Worm (Caenorhabditis elegans) whole organism, mixed stage, embryonic: ENCODE measurements around the gene Y50D4C.6.

Experiments used
- ceh-39 ChIP-seq: fragments of 150-350 bp; optimal IDR thresholded peaks from 2 replicates; lab custom pipeline; 2014; ENCODE audit warnings: missing biosample characterization, missing genetic modification characterization
- ceh-83 ChIP-seq: fragments of 200-800 bp; sonication (Bioruptor generic); optimal IDR thresholded peaks from 2 replicates; lab custom pipeline; 2018; ENCODE audit warnings: mild to moderate bottlenecking, missing genetic modification characterization, missing compliant biosample characterization
- ces-1 ChIP-seq: fragments of 150-350 bp; optimal IDR thresholded peaks from 2 replicates; lab custom pipeline; 2014; ENCODE audit warnings: missing biosample characterization, missing genetic modification reagents, missing genetic modification characterization
- elt-3 ChIP-seq: fragments of 150-350 bp; optimal IDR thresholded peaks from 2 replicates; lab custom pipeline; 2014; ENCODE audit warnings: missing biosample characterization, missing genetic modification characterization
- lin-13 ChIP-seq: fragments of 150-350 bp; optimal IDR thresholded peaks from 2 replicates; lab custom pipeline; 2014; ENCODE audit warnings: missing biosample characterization, missing genetic modification characterization
- mep-1 ChIP-seq: fragments of 150-350 bp; optimal IDR thresholded peaks from 2 replicates; lab custom pipeline; 2017; ENCODE audit warnings: missing biosample characterization, missing genetic modification reagents, missing genetic modification characterization, inconsistent platforms
- nhr-237 ChIP-seq: fragments of 150-350 bp; optimal IDR thresholded peaks from 2 replicates; lab custom pipeline; 2014; ENCODE audit warnings: missing biosample characterization, missing genetic modification characterization
- unc-62 ChIP-seq: fragments of 150-350 bp; optimal IDR thresholded peaks from 2 replicates; lab custom pipeline; 2014; ENCODE audit warnings: missing biosample characterization, missing genetic modification reagents, missing genetic modification characterization
- zip-8 ChIP-seq: fragments of 150-350 bp; optimal IDR thresholded peaks from 2 replicates; lab custom pipeline; 2014; ENCODE audit warnings: missing biosample characterization, missing genetic modification characterization

DNA sequence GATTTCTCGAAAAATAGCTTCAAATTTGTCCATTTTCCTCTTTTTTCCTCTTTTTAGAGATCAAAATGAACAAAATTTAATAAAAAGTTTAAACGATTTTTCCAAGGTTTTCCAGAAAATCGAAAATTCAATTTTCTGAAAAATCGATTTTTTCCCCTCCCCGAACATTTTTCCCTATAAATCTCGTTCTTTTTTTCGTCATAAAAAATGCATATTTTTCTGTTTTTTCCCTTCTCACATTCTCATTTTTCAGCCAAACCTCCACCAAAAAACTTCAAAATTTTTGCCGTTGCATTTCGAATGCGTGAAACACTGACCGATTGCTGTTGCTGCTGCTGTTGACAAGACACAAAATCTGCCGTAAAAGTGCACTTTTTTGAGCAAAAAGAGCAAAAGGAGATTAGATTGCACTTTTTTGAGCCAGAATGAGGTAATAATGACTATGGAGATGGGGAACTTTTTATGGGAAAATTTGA is 32.7 kb upstream of the Y50D4C.6 start, which contains the start of the genes Y50D4C.12 and unc-34:
- no peak for TF ChIP-seq mep-1 (tag; lab: Kevin White, UChicago)
- no peak for TF ChIP-seq zip-8 (tag; lab: Kevin White, UChicago)
- TF ChIP-seq unc-62 (GFP tag; lab: Kevin White, UChicago): no peak
- no peak for TF ChIP-seq lin-13 (tag; lab: Kevin White, UChicago)
- TF ChIP-seq elt-3: no peak
- TF ChIP-seq ceh-39 (tag; lab: Kevin White, UChicago): no peak
- no peak for TF ChIP-seq ces-1 (GFP tag; lab: Kevin White, UChicago)
- no peak for TF ChIP-seq ceh-83 (GFP tag; lab: Kevin White, UChicago)
- TF ChIP-seq nhr-237: no peak
